Worm (Caenorhabditis elegans): ENCODE data around the gene clec-257.

ce11 chrV:18771390-18771789 lies 1.5 kb upstream of the clec-257 start, which contains the start of gene clec-256:
- no peak for TF ChIP-seq F37D6.2 (tag; optimal IDR thresholded peaks at IDR 0.05)
- TF ChIP-seq lin-39 (tag; optimal IDR thresholded peaks at IDR 0.05) = no peak
- TF ChIP-seq mdt-29 (GFP tag; IDR thresholded peaks at IDR 0.05) = no peak
- TF ChIP-seq unc-62 (GFP tag; optimal IDR thresholded peaks at IDR 0.05 in 1 of 2) = no peak
- no peak for TF ChIP-seq unc-62 (tag; optimal IDR thresholded peaks at IDR 0.05)

Measured in whole organism, L4 larva.